Fruit fly (Drosophila melanogaster): ENCODE data around the gene CG8219.
A peak's percentile ranks its signal among the peaks of the same experiment; 100 is the strongest.

DNA sequence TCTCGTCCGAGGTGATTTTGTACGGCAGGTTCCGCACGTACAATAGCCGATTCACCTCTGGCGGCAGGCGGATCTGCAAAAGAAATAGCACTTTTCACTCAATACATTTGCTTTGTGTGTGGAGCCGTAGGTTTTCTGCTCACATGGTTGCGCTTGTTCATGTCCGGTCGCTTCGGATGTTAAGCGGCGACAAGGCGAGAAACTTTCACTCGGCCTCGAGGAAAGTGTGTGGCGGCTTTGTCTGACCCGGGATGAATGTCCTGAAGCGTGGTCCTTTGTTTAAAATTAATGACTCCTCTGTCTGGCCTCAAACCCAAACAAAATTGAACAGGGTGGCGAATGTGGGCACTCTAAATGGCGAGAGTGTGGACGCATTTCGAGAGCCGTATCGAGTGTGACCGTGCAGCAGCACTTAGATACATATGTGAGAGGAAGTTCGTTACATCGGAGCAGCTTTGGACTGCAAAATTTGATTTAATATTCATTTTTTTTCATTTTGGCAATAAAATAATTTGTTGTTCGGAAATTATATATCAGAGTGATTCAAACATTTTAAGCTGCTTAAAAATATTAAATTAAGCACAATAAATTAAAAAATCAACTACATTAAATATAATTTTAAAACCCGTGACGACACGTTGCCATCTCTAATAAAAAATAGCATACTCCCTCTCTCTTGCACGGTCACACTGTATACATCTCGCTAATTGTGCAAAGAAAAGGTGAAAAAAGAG, 7.3 kb upstream of the CG8219 start, which contains the start of the genes Sf3b6 and Tnpo:
- no peak for TF ChIP-seq lov (optimal IDR thresholded peaks at IDR 0.05)
- peak; percentile 56; the same call in 1 of the 3 replicates for TF ChIP-seq lov (GFP tag; IDR thresholded peaks at IDR 0.05)
- TF ChIP-seq CG8281 (tag; optimal IDR thresholded peaks at IDR 0.05), result no peak
- peak; percentile 56; the same call in 1 of the 2 replicates for TF ChIP-seq Bgb (GFP tag; IDR thresholded peaks at IDR 0.05; ENCODE audit: partially characterized antibody)
- TF ChIP-seq CG11723 (GFP tag; optimal IDR thresholded peaks at IDR 0.05), result no peak
- TF ChIP-seq cas (GFP tag; IDR thresholded peaks at IDR 0.05), result 0 out of 2 replicates have a peak, but pooled peaks have one; percentile 44
- peak; percentile 96 for TF ChIP-seq Ets65A (GFP tag)
- no peak for TF ChIP-seq TFAM (GFP tag; optimal IDR thresholded peaks at IDR 0.05)
- TF ChIP-seq Mad (GFP tag; optimal IDR thresholded peaks at IDR 0.05), result peak; percentile 75
- TF ChIP-seq CG7745 (tag; optimal IDR thresholded peaks at IDR 0.05), result no peak
